4 fruit fly cellular contexts compared by ENCODE assay signal in the genomic region with DNA sequence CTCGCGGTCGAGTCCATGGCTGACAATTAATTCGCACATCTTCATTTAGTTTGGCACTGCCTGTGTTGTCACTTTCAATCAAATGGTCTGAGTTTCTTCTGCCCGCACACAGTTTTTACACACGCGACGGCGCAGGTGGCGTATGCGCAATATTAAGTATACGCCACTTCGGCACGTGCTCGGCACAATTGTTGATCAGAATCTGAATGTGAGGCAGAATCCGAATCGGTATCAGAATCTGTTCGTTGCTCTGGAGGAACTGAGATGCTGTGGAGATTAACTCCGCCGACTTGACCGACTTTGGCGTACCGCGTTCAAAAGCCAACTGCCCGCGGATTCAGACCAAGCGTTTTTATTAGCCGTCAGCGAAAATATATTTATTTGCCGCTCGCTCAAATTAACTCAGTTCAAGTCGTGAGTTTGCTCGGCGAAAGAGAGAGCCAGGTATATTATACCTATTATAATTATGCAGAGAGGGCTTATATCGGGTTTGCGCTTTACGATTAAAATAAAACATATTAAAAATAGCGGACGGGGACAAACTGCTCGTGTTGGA.
TF ChIP-seq lines count a peak whose summit lies in the region.

No protein-coding gene starts in this region.

- no peak for TF ChIP-seq CTCF in whole organism, embryonic (GFP tag; optimal IDR thresholded peaks at IDR 0.05; lab: Kevin White, UChicago)

TF ChIP-seq in whole organism, adult, 20 proteins besides CTCF, POLR2A, EP300 and RAD21:
- peak; percentile 15 for TF ChIP-seq Mnt (GFP tag; optimal IDR thresholded peaks at IDR 0.05; lab: Kevin White, UChicago)
- no peak for TF ChIP-seq toe (GFP tag; optimal IDR thresholded peaks at IDR 0.05; lab: Kevin White, UChicago)
- peak; percentile 91 for TF ChIP-seq tj (GFP tag; optimal IDR thresholded peaks at IDR 0.05; lab: Kevin White, UChicago)
- peak; percentile 7 for TF ChIP-seq kay (GFP tag; lab: Kevin White, UChicago; ENCODE audit: borderline replicate concordance)
- peak; percentile 15 for TF ChIP-seq cic (GFP tag; optimal IDR thresholded peaks at IDR 0.05; lab: Kevin White, UChicago)

TF ChIP-seq in whole organism, embryonic, 481 proteins besides CTCF, POLR2A, EP300 and RAD21 (continues in another document):
- TF ChIP-seq chinmo (GFP tag; IDR thresholded peaks at IDR 0.05; lab: Robert Waterston, UW; ENCODE audit: partially characterized antibody) (peak; percentile 72; the same call in 1 of the 4 replicates), klu (GFP tag; IDR thresholded peaks at IDR 0.05; lab: Robert Waterston, UW) (no peak), CG42726 (GFP tag; IDR thresholded peaks at IDR 0.05; lab: Robert Waterston, UW; ENCODE audit: partially characterized antibody) (no peak), prd (optimal IDR thresholded peaks at IDR 0.05; lab: Kevin White, UChicago) (no peak), prd (GFP tag; IDR thresholded peaks at IDR 0.05; lab: Robert Waterston, UW) (no peak), CG10979 (tag; optimal IDR thresholded peaks at IDR 0.05; lab: Kevin White, UChicago) (peak; percentile 11), Med (GFP tag; lab: Kevin White, UChicago) (peak; percentile 62), chm (GFP tag; IDR thresholded peaks at IDR 0.05; lab: Robert Waterston, UW) (0 out of 2 replicates have a peak, but pooled peaks have one; percentile 13), hkb (optimal IDR thresholded peaks at IDR 0.05; lab: Kevin White, UChicago) (no peak), hkb (GFP tag; IDR thresholded peaks at IDR 0.05; lab: Robert Waterston, UW) (no peak), CG13894 (tag; optimal IDR thresholded peaks at IDR 0.05; lab: Kevin White, UChicago) (peak; percentile 32), CG15514 (GFP tag; optimal IDR thresholded peaks at IDR 0.05; lab: Kevin White, UChicago) (no peak), Bgb (GFP tag; IDR thresholded peaks at IDR 0.05; lab: Robert Waterston, UW; ENCODE audit: partially characterized antibody) (no peak), CG7372 (GFP tag; IDR thresholded peaks at IDR 0.05; lab: Robert Waterston, UW) (peak; percentile 94), Pdp1 (GFP tag; optimal IDR thresholded peaks at IDR 0.05; lab: Kevin White, UChicago) (no peak), cwo (GFP tag; optimal IDR thresholded peaks at IDR 0.05; lab: Kevin White, UChicago) (peak; percentile 89), amos (GFP tag; IDR thresholded peaks at IDR 0.05; lab: Robert Waterston, UW; ENCODE audit: partially characterized antibody) (peak; percentile 37; the same call in 1 of the 2 replicates), D (optimal IDR thresholded peaks at IDR 0.05; lab: Kevin White, UChicago) (no peak), D (GFP tag; optimal IDR thresholded peaks at IDR 0.05; lab: Kevin White, UChicago) (no peak), CG6765 (GFP tag; optimal IDR thresholded peaks at IDR 0.05; lab: Kevin White, UChicago) (no peak), nerfin-1 (tag; optimal IDR thresholded peaks at IDR 0.05; lab: Kevin White, UChicago) (no peak), CG18262 (tag; optimal IDR thresholded peaks at IDR 0.05; lab: Kevin White, UChicago) (no peak), CG11085 (GFP tag; IDR thresholded peaks at IDR 0.05; lab: Robert Waterston, UW) (no peak), Trl (optimal IDR thresholded peaks at IDR 0.05; lab: Kevin White, UChicago) (peak in 1 of 2 experiments; percentile 8), Trl (GFP tag; optimal IDR thresholded peaks at IDR 0.05; lab: Kevin White, UChicago) (no peak), CG7556 (GFP tag; optimal IDR thresholded peaks at IDR 0.05; lab: Kevin White, UChicago) (no peak)

TF ChIP-seq in whole organism, pupa, 21 proteins besides CTCF, POLR2A, EP300 and RAD21:
- TF ChIP-seq CG13204 (GFP tag; optimal IDR thresholded peaks at IDR 0.05; lab: Kevin White, UChicago) = no peak
- TF ChIP-seq CG4496 (GFP tag; IDR thresholded peaks at IDR 0.05; lab: Robert Waterston, UW) = 0 out of 3 replicates have a peak, but pooled peaks have one; percentile 32
- no peak for TF ChIP-seq Pif1A (GFP tag; optimal IDR thresholded peaks at IDR 0.05; lab: Kevin White, UChicago)
TF ChIP-seq in whole organism, pupa: peak in this region for 1.

TF ChIP-seq in whole organism, wandering third instar larva, 38 proteins besides CTCF, POLR2A, EP300 and RAD21:
- TF ChIP-seq CG9705 (GFP tag; optimal IDR thresholded peaks at IDR 0.05; lab: Kevin White, UChicago) (no peak), h (GFP tag; optimal IDR thresholded peaks at IDR 0.05; lab: Kevin White, UChicago) (peak; percentile 22)
